Fruit fly (Drosophila melanogaster) S2 (cell line): ENCODE data around the gene Wdr24.

Experiments used
- CG8478 ChIP-seq: fragments of >200 bp; optimal IDR thresholded peaks from 2 replicates; lab custom pipeline; 2018
- CTCF ChIP-seq, 2 experiments: fragments of >200 bp; optimal IDR thresholded peaks; 2 replicates each; lab custom pipeline; 2018

DNA sequence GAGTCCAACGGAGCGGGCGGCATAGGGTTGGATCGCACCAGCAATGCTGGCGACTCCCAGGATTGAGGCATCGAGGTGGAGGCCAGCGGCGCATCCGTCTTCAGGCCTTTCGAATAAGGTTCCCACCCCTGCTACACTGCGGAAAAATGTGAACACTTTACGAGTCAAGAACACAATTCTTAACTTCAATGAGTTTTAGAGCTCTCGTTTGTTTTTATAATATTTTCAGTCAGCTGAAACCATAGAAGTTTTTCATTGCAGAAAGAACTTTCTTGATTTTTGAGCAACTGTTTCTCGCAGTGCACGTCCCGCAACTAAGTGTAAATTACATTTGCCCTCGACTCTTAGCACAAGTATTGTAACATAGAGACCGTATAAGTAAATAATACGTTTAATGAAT, 48.5 kb downstream of the Wdr24 start:
- TF ChIP-seq CG8478 (no peak), CTCF (optimal IDR thresholded peaks at IDR 0.05; lab: Kevin White, UChicago) (no peak)
